Fruit fly (Drosophila melanogaster) Kc167 (cell line): ENCODE measurements around the gene CG11286.

Experiments used
- Myc ChIP-seq: fragments of >200 bp; optimal IDR thresholded peaks from 2 replicates; lab custom pipeline; 2017; ENCODE audit warnings: missing external identifiers
- h ChIP-seq: fragments of >200 bp; optimal IDR thresholded peaks from 3 replicates; lab custom pipeline; 2018; ENCODE audit warnings: missing external identifiers
- insv ChIP-seq: fragments of >200 bp; optimal IDR thresholded peaks from 3 replicates; lab custom pipeline; 2018; ENCODE audit warnings: missing external identifiers
- psq ChIP-seq: fragments of >200 bp; optimal IDR thresholded peaks from 2 replicates; lab custom pipeline; 2017; ENCODE audit warnings: missing external identifiers
- ttk ChIP-seq: sonication (Bioruptor generic); optimal IDR thresholded peaks from 2 replicates; lab custom pipeline; 2017; ENCODE audit warnings: missing external identifiers

DNA sequence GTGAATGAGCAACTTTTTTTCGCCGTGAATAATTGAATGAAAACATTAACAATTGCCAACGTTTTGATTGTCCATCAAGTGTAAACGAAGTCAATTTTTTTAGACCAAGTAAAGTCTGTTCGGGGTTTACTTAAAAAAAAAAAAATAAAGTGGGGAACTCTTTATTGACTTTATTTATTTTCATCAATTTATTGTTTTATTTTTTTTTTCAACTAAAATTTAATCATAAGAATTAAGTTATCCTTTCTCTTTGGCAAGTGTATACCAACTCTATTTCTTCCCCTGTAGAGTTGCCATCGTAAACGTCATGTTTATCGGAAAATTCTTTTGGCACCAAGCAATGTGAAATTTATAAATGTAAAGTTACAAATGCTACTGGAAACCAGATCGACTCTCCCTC lies 49.4 kb downstream of the CG11286 start, which contains the start of gene CG2616:
- TF ChIP-seq insv (no peak), h (lab: Kevin White, UChicago) (no peak), Myc (lab: Kevin White, UChicago) (no peak), psq (no peak), ttk (lab: Kevin White, UChicago) (no peak)
